Worm (Caenorhabditis elegans): ENCODE measurements around the gene srxa-15.

Gene srxa-15

ce11 chrV:20655174-20655573, 13.2 kb downstream of the srxa-15 start:
- TF ChIP-seq peb-1 (tag; optimal IDR thresholded peaks at IDR 0.05) (no peak), fos-1 (tag; optimal IDR thresholded peaks at IDR 0.05) (no peak), lin-13 (GFP tag; optimal IDR thresholded peaks at IDR 0.05) (no peak), dmd-4 (tag; optimal IDR thresholded peaks at IDR 0.05) (no peak), nhr-77 (tag; optimal IDR thresholded peaks at IDR 0.05) (no peak), C34F6.9 (tag; optimal IDR thresholded peaks at IDR 0.05) (no peak), crh-2 (tag; optimal IDR thresholded peaks at IDR 0.05) (no peak), ztf-11 (tag; optimal IDR thresholded peaks at IDR 0.05) (no peak), elt-1 (tag; optimal IDR thresholded peaks at IDR 0.05) (no peak), R02D3.7 (tag; optimal IDR thresholded peaks at IDR 0.05) (no peak), nhr-237 (tag; optimal IDR thresholded peaks at IDR 0.05) (no peak), nhr-10 (tag; optimal IDR thresholded peaks at IDR 0.05) (no peak), nhr-23 (tag; optimal IDR thresholded peaks at IDR 0.05) (no peak)

- TF ChIP-seq nhr-77 (tag; optimal IDR thresholded peaks at IDR 0.05) (no peak), ztf-11 (tag; optimal IDR thresholded peaks at IDR 0.05) (no peak), gmeb-1 (tag; optimal IDR thresholded peaks at IDR 0.05) (no peak), lin-11 (tag; optimal IDR thresholded peaks at IDR 0.05) (no peak), nhr-11 (tag; optimal IDR thresholded peaks at IDR 0.05) (no peak), sma-3 (GFP tag; optimal IDR thresholded peaks at IDR 0.05) (no peak), skn-1 (tag; optimal IDR thresholded peaks at IDR 0.05) (no peak), lsy-2 (tag; optimal IDR thresholded peaks at IDR 0.05) (no peak), nhr-25 (tag; optimal IDR thresholded peaks at IDR 0.05) (no peak), R02D3.7 (tag; optimal IDR thresholded peaks at IDR 0.05) (no peak), F13H6.1 (tag; optimal IDR thresholded peaks at IDR 0.05) (no peak), mdl-1 (tag; optimal IDR thresholded peaks at IDR 0.05) (no peak), nhr-237 (tag; optimal IDR thresholded peaks at IDR 0.05) (no peak), fos-1 (tag; optimal IDR thresholded peaks at IDR 0.05) (no peak), elt-3 (tag; optimal IDR thresholded peaks at IDR 0.05) (no peak), nhr-6 (tag; optimal IDR thresholded peaks at IDR 0.05) (no peak)
These were observed 14.6 kb downstream of the srxa-15 start for ce11 chrV:20656626-20657025.

DNA sequence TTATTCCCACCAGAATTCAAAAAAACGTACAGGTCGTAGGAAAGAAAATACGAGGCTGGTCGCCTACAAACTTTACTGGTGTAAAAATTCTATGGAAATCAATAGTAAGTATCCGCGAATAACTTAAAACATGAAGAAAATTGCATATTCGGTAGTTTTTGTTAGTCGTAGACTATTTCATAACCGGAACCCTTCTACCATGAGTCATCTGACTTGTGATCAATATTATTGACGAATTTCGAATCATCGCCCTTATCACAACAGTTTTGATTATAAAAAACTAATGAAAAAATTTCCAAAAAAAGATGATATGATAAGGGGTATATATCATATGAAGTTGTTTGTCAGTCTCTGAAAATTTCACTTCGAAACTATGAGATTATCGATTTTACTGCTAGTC, 18.0 kb downstream of the srxa-15 start, which contains the start of gene W01F3.2:
Gene W01F3.2, plus strand, starts transcription at position 301 of the 400 bp plus-strand sequence.
- TF ChIP-seq nhr-25 (tag; optimal IDR thresholded peaks at IDR 0.05) (no peak), crh-2 (tag; optimal IDR thresholded peaks at IDR 0.05) (peak; percentile 12), mdl-1 (tag; optimal IDR thresholded peaks at IDR 0.05) (no peak), nhr-23 (tag; optimal IDR thresholded peaks at IDR 0.05) (no peak), alr-1 (tag; optimal IDR thresholded peaks at IDR 0.05) (no peak), fos-1 (tag; optimal IDR thresholded peaks at IDR 0.05) (peak; percentile 17), nhr-11 (tag; optimal IDR thresholded peaks at IDR 0.05) (no peak), ztf-4 (tag; optimal IDR thresholded peaks at IDR 0.05) (no peak), nhr-6 (tag; optimal IDR thresholded peaks at IDR 0.05) (no peak), sma-3 (GFP tag; optimal IDR thresholded peaks at IDR 0.05) (no peak)

ce11 chrV:20662474-20662873, 20.5 kb downstream of the srxa-15 start:
- no peak for TF ChIP-seq elt-3 (tag; optimal IDR thresholded peaks at IDR 0.05)
- peak; percentile 32 for TF ChIP-seq elt-1 (tag; optimal IDR thresholded peaks at IDR 0.05)
- TF ChIP-seq nhr-21 (tag; optimal IDR thresholded peaks at IDR 0.05) = peak; percentile 12

- no peak for TF ChIP-seq unc-62 (GFP tag; optimal IDR thresholded peaks at IDR 0.05)
- no peak for TF ChIP-seq elt-3 (tag; optimal IDR thresholded peaks at IDR 0.05)
- TF ChIP-seq R02D3.7 (tag; optimal IDR thresholded peaks at IDR 0.05) = no peak
- no peak for TF ChIP-seq lin-39 (tag; optimal IDR thresholded peaks at IDR 0.05)
- TF ChIP-seq nhr-23 (tag; optimal IDR thresholded peaks at IDR 0.05) = no peak
- TF ChIP-seq gmeb-1 (tag; optimal IDR thresholded peaks at IDR 0.05) = no peak
- no peak for TF ChIP-seq peb-1 (tag; optimal IDR thresholded peaks at IDR 0.05)
- no peak for TF ChIP-seq lin-13 (GFP tag; optimal IDR thresholded peaks at IDR 0.05)
- TF ChIP-seq lin-11 (tag; optimal IDR thresholded peaks at IDR 0.05) = no peak
- no peak for TF ChIP-seq Y55F3AM.14 (GFP tag; optimal IDR thresholded peaks at IDR 0.05)
- no peak for TF ChIP-seq F13H6.1 (tag; optimal IDR thresholded peaks at IDR 0.05)
- no peak for TF ChIP-seq ztf-11 (tag; optimal IDR thresholded peaks at IDR 0.05)
- TF ChIP-seq alr-1 (tag; optimal IDR thresholded peaks at IDR 0.05) = no peak
These were observed 21.7 kb downstream of the srxa-15 start for ce11 chrV:20663736-20664135.

- TF ChIP-seq nhr-21 (tag; optimal IDR thresholded peaks at IDR 0.05) = peak; percentile 31
- no peak for TF ChIP-seq egl-27 (tag; optimal IDR thresholded peaks at IDR 0.05)
- peak; percentile 11 for TF ChIP-seq blmp-1 (tag; optimal IDR thresholded peaks at IDR 0.05; ENCODE audit: insufficient read depth)
- TF ChIP-seq ztf-4 (tag; optimal IDR thresholded peaks at IDR 0.05) = no peak
These were observed 22.9 kb downstream of the srxa-15 start for ce11 chrV:20664930-20665329.

Measured in whole organism, L2 larva.